Worm (Caenorhabditis elegans) whole organism, L3 larva: ENCODE data around the gene spp-19.

Experiments
- aly-2 ChIP-seq: fragments of 150-350 bp; optimal IDR thresholded peaks from 2 replicates; lab custom pipeline; 2014; ENCODE audit warnings: missing biosample characterization, missing genetic modification characterization
- ama-1 ChIP-seq: fragments of 150-350 bp; optimal IDR thresholded peaks from 2 replicates; lab custom pipeline; 2018
- ceh-9 ChIP-seq: sonication (generic microtip); optimal IDR thresholded peaks from 2 replicates; lab custom pipeline; 2018; ENCODE audit warnings: missing biosample characterization, missing genetic modification characterization
- egl-27 ChIP-seq: sonication (generic microtip); optimal IDR thresholded peaks from 4 replicates; lab custom pipeline; 2017; ENCODE audit warnings: missing biosample characterization, missing genetic modification reagents, missing genetic modification characterization
- elt-1 ChIP-seq: fragments of 150-350 bp; optimal IDR thresholded peaks from 2 replicates; lab custom pipeline; 2014; ENCODE audit warnings: missing biosample characterization, missing genetic modification characterization
- elt-3 ChIP-seq, 3 experiments: fragments of 150-350 bp in 1 of 3; sonication (generic microtip) in 2 of 3; optimal IDR thresholded peaks; 2 replicates in 2 of 3; 4 replicates in 1 of 3; lab custom pipeline; 2014 to 2017; ENCODE audit warnings: missing biosample characterization in 3 of 3, missing genetic modification characterization in 3 of 3
- nhr-237 ChIP-seq: fragments of 150-350 bp; optimal IDR thresholded peaks from 2 replicates; lab custom pipeline; 2014; ENCODE audit warnings: missing biosample characterization, missing genetic modification characterization
- nhr-25 ChIP-seq: sonication (generic microtip); optimal IDR thresholded peaks from 2 replicates; lab custom pipeline; 2017; ENCODE audit warnings: missing biosample characterization, missing genetic modification characterization
- nhr-77 ChIP-seq: fragments of 150-350 bp; optimal IDR thresholded peaks from 2 replicates; lab custom pipeline; 2014; ENCODE audit warnings: missing biosample characterization, missing genetic modification characterization
- snpc-4 ChIP-seq: fragments of 150-350 bp; optimal IDR thresholded peaks from 2 replicates; lab custom pipeline; 2014; ENCODE audit warnings: missing biosample characterization, missing genetic modification characterization
- unc-62 ChIP-seq: fragments of 150-350 bp; sonication (generic microtip); optimal IDR thresholded peaks from 4 replicates; lab custom pipeline; 2014; ENCODE audit warnings: missing biosample characterization, missing genetic modification reagents, missing genetic modification characterization

DNA sequence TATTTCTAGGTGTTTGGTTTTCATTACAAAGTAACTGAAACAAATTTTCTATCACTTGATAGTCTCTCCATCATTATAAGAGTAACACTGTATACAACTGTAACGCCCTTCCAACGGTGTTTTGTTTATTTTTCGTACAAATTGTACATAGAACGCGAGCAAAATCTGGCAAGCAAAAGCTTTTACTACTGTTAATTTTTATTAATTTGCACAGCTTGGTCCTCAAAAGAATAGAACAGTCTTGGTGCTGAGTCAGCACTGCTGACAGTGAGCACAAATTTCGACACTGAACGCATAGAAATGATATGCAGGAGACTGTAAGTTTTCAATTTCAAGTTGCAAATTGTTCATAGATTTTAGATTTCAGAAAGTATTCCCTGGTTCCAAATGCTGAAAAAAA lies 28.8 kb upstream of the spp-19 start, which contains the start of gene ZK1055.2:
- no peak for TF ChIP-seq snpc-4 (tag; lab: Kevin White, UChicago)
- TF ChIP-seq nhr-77 (tag; lab: Kevin White, UChicago), result no peak
- TF ChIP-seq ama-1 (lab: Kevin White, UChicago), result no peak
- no peak for TF ChIP-seq ceh-9 (tag; lab: Kevin White, UChicago)
- no peak for TF ChIP-seq unc-62 (GFP tag; lab: Kevin White, UChicago)
- no peak for TF ChIP-seq nhr-237 (tag; lab: Kevin White, UChicago)
- TF ChIP-seq aly-2 (tag; lab: Kevin White, UChicago), result no peak
- TF ChIP-seq egl-27, result no peak
- no peak for TF ChIP-seq elt-3 (tag; optimal IDR thresholded peaks at IDR 0.05; lab: Kevin White, UChicago)
- TF ChIP-seq elt-1 (tag; lab: Kevin White, UChicago), result no peak
- TF ChIP-seq nhr-25 (tag; lab: Kevin White, UChicago), result no peak
